Fruit fly (Drosophila melanogaster) S2 (cell line): Measurements from ENCODE around the gene Pfdn5.

Experiments
- CG8478 ChIP-seq: fragments of >200 bp; optimal IDR thresholded peaks from 2 replicates; lab custom pipeline; 2018
- CTCF ChIP-seq, 2 experiments: fragments of >200 bp; optimal IDR thresholded peaks; 2 replicates each; lab custom pipeline; 2018

DNA sequence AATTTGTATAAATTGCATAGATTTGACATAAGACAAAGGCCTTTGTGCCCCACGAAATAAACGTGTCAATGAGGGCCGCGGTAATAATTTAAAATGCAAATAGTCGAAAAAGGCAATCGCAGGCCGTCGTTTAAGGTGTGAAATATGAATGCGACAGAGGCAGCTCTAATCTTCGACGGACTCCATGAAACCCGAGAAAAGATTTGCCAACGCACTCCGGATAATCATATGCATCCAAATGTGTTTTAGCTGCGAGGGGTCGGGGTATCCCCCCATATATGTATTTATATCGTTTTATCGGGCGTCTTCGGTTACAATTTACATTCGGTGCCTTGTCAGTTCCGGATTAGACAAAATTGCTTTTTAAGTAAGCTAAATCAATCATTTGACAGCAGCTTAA, 48.5 kb upstream of the Pfdn5 start:
- no peak for TF ChIP-seq CTCF (optimal IDR thresholded peaks at IDR 0.05; lab: Kevin White, UChicago)
- TF ChIP-seq CG8478 (lab: Kevin White, UChicago): no peak
